Fruit fly (Drosophila melanogaster) Kc167 (cell line): ENCODE data around the gene naz.

Experiments used
- Myc ChIP-seq: fragments of >200 bp; optimal IDR thresholded peaks from 2 replicates; lab custom pipeline; 2017; ENCODE audit warnings: missing external identifiers
- Sin3A ChIP-seq: fragments of >200 bp; optimal IDR thresholded peaks from 2 replicates; lab custom pipeline; 2018; ENCODE audit warnings: missing external identifiers
- h ChIP-seq: fragments of >200 bp; optimal IDR thresholded peaks from 3 replicates; lab custom pipeline; 2018; ENCODE audit warnings: missing external identifiers
- insv ChIP-seq: fragments of >200 bp; optimal IDR thresholded peaks from 3 replicates; lab custom pipeline; 2018; ENCODE audit warnings: missing external identifiers
- psq ChIP-seq: fragments of >200 bp; optimal IDR thresholded peaks from 2 replicates; lab custom pipeline; 2017; ENCODE audit warnings: missing external identifiers

DNA sequence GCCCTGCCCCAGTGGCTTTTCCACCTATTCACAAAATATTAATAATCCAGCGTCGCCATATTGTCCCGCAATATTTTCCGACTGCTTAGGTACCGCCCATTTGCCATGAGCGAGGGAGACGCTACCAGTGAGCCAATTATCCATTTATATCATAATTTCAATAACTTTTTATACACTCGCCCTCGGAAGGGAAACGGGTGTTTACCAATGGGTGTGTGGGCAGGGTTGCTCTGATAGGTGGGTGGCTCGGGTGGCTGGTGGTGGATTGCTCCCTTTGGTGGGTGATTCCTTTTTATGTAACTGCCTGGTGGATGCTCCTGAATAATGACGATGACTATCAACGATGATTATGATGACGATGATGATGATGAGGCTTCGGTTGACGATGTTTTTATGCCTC is 62.1 kb downstream of the naz start:
- TF ChIP-seq insv (lab: Kevin White, UChicago) (no peak), h (lab: Kevin White, UChicago) (no peak), Sin3A (lab: Kevin White, UChicago) (no peak), Myc (lab: Kevin White, UChicago) (no peak), psq (no peak)
